Worm (Caenorhabditis elegans) whole organism, L3 larva: ENCODE results near the gene C03E10.3.

Experiments
- R02D3.7 ChIP-seq: fragments of 150-350 bp; optimal IDR thresholded peaks from 2 replicates; lab custom pipeline; 2014; ENCODE audit warnings: missing biosample characterization, missing genetic modification characterization
- ZK546.5 ChIP-seq: sonication (generic microtip); optimal IDR thresholded peaks from 2 replicates; lab custom pipeline; 2017; ENCODE audit warnings: missing biosample characterization, missing genetic modification characterization
- aly-2 ChIP-seq: fragments of 150-350 bp; optimal IDR thresholded peaks from 2 replicates; lab custom pipeline; 2014; ENCODE audit warnings: missing biosample characterization, missing genetic modification characterization
- ama-1 ChIP-seq: fragments of 150-350 bp; optimal IDR thresholded peaks from 2 replicates; lab custom pipeline; 2018
- ceh-16 ChIP-seq: sonication (generic microtip); optimal IDR thresholded peaks from 2 replicates; lab custom pipeline; 2017; ENCODE audit warnings: missing biosample characterization, missing genetic modification characterization
- ceh-28 ChIP-seq: fragments of 150-350 bp; optimal IDR thresholded peaks from 2 replicates; lab custom pipeline; 2014; ENCODE audit warnings: missing biosample characterization, missing genetic modification reagents, missing genetic modification characterization
- ceh-82 ChIP-seq: fragments of 150-350 bp; optimal IDR thresholded peaks from 2 replicates; lab custom pipeline; 2014; ENCODE audit warnings: missing biosample characterization, missing genetic modification characterization
- ceh-9 ChIP-seq: sonication (generic microtip); optimal IDR thresholded peaks from 2 replicates; lab custom pipeline; 2018; ENCODE audit warnings: missing biosample characterization, missing genetic modification characterization
- daf-12 ChIP-seq: fragments of 150-350 bp; optimal IDR thresholded peaks from 2 replicates; lab custom pipeline; 2014; ENCODE audit warnings: missing biosample characterization, missing genetic modification reagents, missing genetic modification characterization
- elt-1 ChIP-seq: fragments of 150-350 bp; optimal IDR thresholded peaks from 2 replicates; lab custom pipeline; 2014; ENCODE audit warnings: missing biosample characterization, missing genetic modification characterization
- elt-2 ChIP-seq: sonication (generic microtip); optimal IDR thresholded peaks from 2 replicates; lab custom pipeline; 2016; ENCODE audit warnings: missing genetic modification reagents, mild to moderate bottlenecking, missing genetic modification characterization, missing compliant biosample characterization
- eor-1 ChIP-seq, 2 experiments: fragments of 150-350 bp; optimal IDR thresholded peaks; 2 replicates each; lab custom pipeline; 2014 to 2018; ENCODE audit warnings: missing biosample characterization in 2 of 2, missing genetic modification characterization in 2 of 2
- fkh-10 ChIP-seq: sonication (generic microtip); optimal IDR thresholded peaks from 2 replicates; lab custom pipeline; 2017; ENCODE audit warnings: missing biosample characterization, missing genetic modification reagents, missing genetic modification characterization
- fkh-2 ChIP-seq: fragments of 150-350 bp; optimal IDR thresholded peaks from 2 replicates; lab custom pipeline; 2014; ENCODE audit warnings: missing biosample characterization, missing genetic modification reagents, missing genetic modification characterization
- fos-1 ChIP-seq: fragments of 150-350 bp; optimal IDR thresholded peaks from 2 replicates; lab custom pipeline; 2014; ENCODE audit warnings: missing biosample characterization, missing genetic modification characterization
- hmg-11 ChIP-seq: sonication (generic microtip); optimal IDR thresholded peaks from 2 replicates; lab custom pipeline; 2016; ENCODE audit warnings: missing genetic modification characterization, missing compliant biosample characterization
- jun-1 ChIP-seq: fragments of 150-350 bp; optimal IDR thresholded peaks from 2 replicates; lab custom pipeline; 2014; ENCODE audit warnings: missing biosample characterization, missing genetic modification reagents, missing genetic modification characterization
- lin-15B ChIP-seq: fragments of 150-350 bp; optimal IDR thresholded peaks from 2 replicates; lab custom pipeline; 2014; ENCODE audit warnings: missing biosample characterization, missing genetic modification characterization
- lin-39 ChIP-seq: fragments of 150-350 bp; optimal IDR thresholded peaks from 2 replicates; lab custom pipeline; 2018; ENCODE audit warnings: missing biosample characterization, missing genetic modification reagents, missing genetic modification characterization
- mml-1 ChIP-seq: fragments of 150-350 bp; sonication (generic microtip); optimal IDR thresholded peaks from 3 replicates; lab custom pipeline; 2014; ENCODE audit warnings: missing biosample characterization, missing genetic modification characterization
- nfya-1 ChIP-seq: sonication (generic microtip); optimal IDR thresholded peaks from 2 replicates; lab custom pipeline; 2017; ENCODE audit warnings: missing genetic modification characterization, mild to moderate bottlenecking, missing compliant biosample characterization, antibody characterized with exemption, moderate library complexity; ENCODE audit not compliant: insufficient read depth
- nhr-23 ChIP-seq: fragments of 150-350 bp; optimal IDR thresholded peaks from 2 replicates; lab custom pipeline; 2014; ENCODE audit warnings: missing biosample characterization, missing genetic modification reagents, missing genetic modification characterization
- nhr-237 ChIP-seq: fragments of 150-350 bp; optimal IDR thresholded peaks from 2 replicates; lab custom pipeline; 2014; ENCODE audit warnings: missing biosample characterization, missing genetic modification characterization
- nhr-25 ChIP-seq: sonication (generic microtip); optimal IDR thresholded peaks from 2 replicates; lab custom pipeline; 2017; ENCODE audit warnings: missing biosample characterization, missing genetic modification characterization
- nhr-28 ChIP-seq: fragments of 150-350 bp; optimal IDR thresholded peaks from 2 replicates; lab custom pipeline; 2014; ENCODE audit warnings: missing biosample characterization, missing genetic modification characterization
- nhr-43 ChIP-seq: sonication (generic microtip); optimal IDR thresholded peaks from 2 replicates; lab custom pipeline; 2016; ENCODE audit warnings: mild to moderate bottlenecking, missing genetic modification characterization, missing compliant biosample characterization; ENCODE audit not compliant: poor library complexity, severe bottlenecking
- nhr-76 ChIP-seq: fragments of 150-350 bp; sonication (generic microtip); optimal IDR thresholded peaks from 5 replicates; lab custom pipeline; 2014; ENCODE audit warnings: missing biosample characterization, missing genetic modification characterization
- nhr-77 ChIP-seq: fragments of 150-350 bp; optimal IDR thresholded peaks from 2 replicates; lab custom pipeline; 2014; ENCODE audit warnings: missing biosample characterization, missing genetic modification characterization
- pha-4 ChIP-seq: fragments of 150-350 bp; optimal IDR thresholded peaks from 2 replicates; lab custom pipeline; 2014; ENCODE audit warnings: missing biosample characterization, missing genetic modification reagents, missing genetic modification characterization
- pqm-1 ChIP-seq: fragments of 150-350 bp; optimal IDR thresholded peaks from 2 replicates; lab custom pipeline; 2017; ENCODE audit warnings: missing biosample characterization, missing genetic modification characterization, inconsistent platforms
- skn-1 ChIP-seq: fragments of 150-350 bp; optimal IDR thresholded peaks from 2 replicates; lab custom pipeline; 2014; ENCODE audit warnings: missing biosample characterization, missing genetic modification characterization
- snpc-4 ChIP-seq: fragments of 150-350 bp; optimal IDR thresholded peaks from 2 replicates; lab custom pipeline; 2014; ENCODE audit warnings: missing biosample characterization, missing genetic modification characterization
- unc-39 ChIP-seq: sonication (generic microtip); optimal IDR thresholded peaks from 4 replicates; lab custom pipeline; 2017; ENCODE audit warnings: missing biosample characterization, missing genetic modification characterization
- unc-62 ChIP-seq: fragments of 150-350 bp; sonication (generic microtip); optimal IDR thresholded peaks from 4 replicates; lab custom pipeline; 2014; ENCODE audit warnings: missing biosample characterization, missing genetic modification reagents, missing genetic modification characterization
- zag-1 ChIP-seq: fragments of 150-350 bp; optimal IDR thresholded peaks from 2 replicates; lab custom pipeline; 2014; ENCODE audit warnings: missing biosample characterization, missing genetic modification characterization
- ztf-11 ChIP-seq: fragments of 150-350 bp; optimal IDR thresholded peaks from 2 replicates; lab custom pipeline; 2014; ENCODE audit warnings: missing biosample characterization, missing genetic modification characterization
- ztf-4 ChIP-seq: fragments of 150-350 bp; optimal IDR thresholded peaks from 2 replicates; lab custom pipeline; 2014; ENCODE audit warnings: missing biosample characterization, missing genetic modification characterization

The C03E10.3 gene

ce11 chrV:11281414-11282209 lies 4.6 kb upstream of the C03E10.3 start:
- TF ChIP-seq ama-1 (lab: Kevin White, UChicago) (no peak), ztf-11 (tag; lab: Kevin White, UChicago) (no peak), R02D3.7 (tag; lab: Kevin White, UChicago) (peak; percentile 28), ceh-28 (tag; lab: Kevin White, UChicago) (peak; percentile 49), nfya-1 (no peak), jun-1 (tag; lab: Kevin White, UChicago) (no peak), skn-1 (tag; lab: Kevin White, UChicago) (no peak), elt-1 (tag; lab: Kevin White, UChicago) (no peak), snpc-4 (tag; lab: Kevin White, UChicago) (no peak), pha-4 (peak; percentile 39), nhr-77 (tag; lab: Kevin White, UChicago) (no peak), hmg-11 (peak; percentile 20), elt-2 (tag; lab: Kevin White, UChicago) (no peak), ceh-9 (tag; lab: Kevin White, UChicago) (no peak), pqm-1 (tag; lab: Kevin White, UChicago) (no peak), nhr-25 (tag; lab: Kevin White, UChicago) (peak; percentile 45), ceh-16 (tag; lab: Kevin White, UChicago) (no peak), lin-15B (tag; lab: Kevin White, UChicago) (no peak), nhr-23 (tag; lab: Kevin White, UChicago) (peak; percentile 33)

ce11 chrV:11282272-11282671 lies 3.9 kb upstream of the C03E10.3 start, which contains the start of gene gly-20:
TSS of gene gly-20 (plus strand) at chrV:11282572.
- no peak for TF ChIP-seq nhr-43 (tag; lab: Kevin White, UChicago)
- TF ChIP-seq fos-1 (tag; lab: Kevin White, UChicago) = no peak
- TF ChIP-seq lin-39 = no peak
- TF ChIP-seq ztf-4 (tag; lab: Kevin White, UChicago) = no peak
- TF ChIP-seq ceh-9 (tag; lab: Kevin White, UChicago) = no peak
- no peak for TF ChIP-seq lin-15B (tag; lab: Kevin White, UChicago)
- no peak for TF ChIP-seq zag-1 (tag; lab: Kevin White, UChicago)
- no peak for TF ChIP-seq hmg-11
- TF ChIP-seq aly-2 = no peak
- TF ChIP-seq mml-1 (tag; lab: Kevin White, UChicago) = no peak
- no peak for TF ChIP-seq nhr-237 (tag; lab: Kevin White, UChicago)
- no peak for TF ChIP-seq eor-1 (tag; optimal IDR thresholded peaks at IDR 0.05; lab: Kevin White, UChicago)
- TF ChIP-seq unc-39 (tag; lab: Kevin White, UChicago) = no peak
- no peak for TF ChIP-seq daf-12
- no peak for TF ChIP-seq ztf-11 (tag; lab: Kevin White, UChicago)

ce11 chrV:11290888-11291287 lies 4.7 kb downstream of the C03E10.3 start, which contains the start of gene C03E10.1:
TSS of gene C03E10.1 (plus strand) at chrV:11291188.
- no peak for TF ChIP-seq skn-1 (tag; lab: Kevin White, UChicago)
- TF ChIP-seq nhr-77 (tag; lab: Kevin White, UChicago) = no peak
- no peak for TF ChIP-seq unc-62 (GFP tag; lab: Kevin White, UChicago)
- TF ChIP-seq fkh-2 = no peak
- TF ChIP-seq nhr-28 (tag; lab: Kevin White, UChicago) = no peak
- TF ChIP-seq nhr-43 (tag; lab: Kevin White, UChicago) = no peak
- TF ChIP-seq mml-1 (tag; lab: Kevin White, UChicago) = no peak
- no peak for TF ChIP-seq ceh-9 (tag; lab: Kevin White, UChicago)
- no peak for TF ChIP-seq fkh-10 (GFP tag; lab: Kevin White, UChicago)
- TF ChIP-seq ceh-82 (tag; lab: Kevin White, UChicago) = no peak
- TF ChIP-seq ZK546.5 = no peak

DNA sequence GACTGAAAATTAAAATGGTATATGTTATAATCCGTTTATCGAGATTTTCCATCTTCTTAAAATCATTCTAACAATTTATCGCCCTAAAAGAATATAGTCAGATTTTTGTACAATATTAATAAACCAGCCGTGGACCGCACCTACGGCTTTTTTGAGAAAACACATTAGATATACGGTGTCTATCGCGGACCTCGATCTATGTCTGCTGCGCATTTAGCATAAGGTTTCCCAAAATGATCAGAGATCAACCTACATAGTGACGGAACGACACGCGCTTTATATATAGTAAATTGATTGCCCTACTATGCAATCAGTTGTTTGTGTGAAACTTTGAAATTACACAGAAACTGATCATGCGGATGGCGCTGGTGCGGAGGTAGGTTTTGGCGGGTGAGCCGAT lies 6.5 kb downstream of the C03E10.3 start:
- TF ChIP-seq nhr-25 (tag; lab: Kevin White, UChicago) = no peak
- no peak for TF ChIP-seq nhr-77 (tag; lab: Kevin White, UChicago)
- TF ChIP-seq nhr-23 (tag; lab: Kevin White, UChicago) = no peak
- TF ChIP-seq unc-39 (tag; lab: Kevin White, UChicago) = no peak
- TF ChIP-seq nfya-1 = no peak
- TF ChIP-seq fkh-2 = no peak
- TF ChIP-seq ceh-16 (tag; lab: Kevin White, UChicago) = no peak
- TF ChIP-seq nhr-76 (tag; lab: Kevin White, UChicago) = no peak
